Worm (Caenorhabditis elegans) whole organism, early embryonic: ENCODE data around the gene daf-11.

Experiments used
- aly-1 ChIP-seq: sonication (generic microtip); optimal IDR thresholded peaks from 2 replicates; lab custom pipeline; 2016; ENCODE audit warnings: missing genetic modification characterization, missing compliant biosample characterization
- hnd-1 ChIP-seq: sonication (generic microtip); optimal IDR thresholded peaks from 2 replicates; lab custom pipeline; 2016; ENCODE audit warnings: missing genetic modification characterization, missing compliant biosample characterization

Gene daf-11

DNA sequence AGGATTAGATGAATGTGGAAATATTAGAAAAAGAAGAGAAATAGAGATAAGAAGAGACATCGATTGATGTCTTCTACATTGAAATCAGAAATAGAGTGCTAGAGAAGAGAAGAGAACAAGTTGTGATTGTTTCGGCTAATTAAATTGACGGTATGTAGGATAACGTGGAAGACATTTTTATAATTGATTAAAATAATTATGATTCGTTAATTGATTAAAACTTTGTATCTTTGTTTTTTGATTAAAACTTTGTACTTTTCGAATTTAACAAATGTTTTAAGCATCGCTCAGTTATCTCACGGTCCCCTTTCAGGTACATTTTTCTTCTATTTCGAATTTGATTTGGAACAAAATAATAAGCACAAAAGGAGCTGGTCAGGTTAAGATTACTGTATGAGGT lies 53.4 kb downstream of the daf-11 start, which contains the start of gene lgc-44:
lgc-44 (minus strand) TSS at position 101 of the 400 bp plus-strand sequence.
- TF ChIP-seq aly-1 (tag; lab: Kevin White, UChicago) (no peak), hnd-1 (tag; lab: Kevin White, UChicago) (no peak)
